Fruit fly (Drosophila melanogaster) S2 (cell line): Measurements from ENCODE around the gene Mtr3.

Experiments
- CG8478 ChIP-seq: fragments of >200 bp; optimal IDR thresholded peaks from 2 replicates; lab custom pipeline; 2018
- CTCF ChIP-seq, 2 experiments: fragments of >200 bp; optimal IDR thresholded peaks; 2 replicates each; lab custom pipeline; 2018

- TF ChIP-seq CG8478 (lab: Kevin White, UChicago) (no peak), CTCF (optimal IDR thresholded peaks at IDR 0.05; lab: Kevin White, UChicago) (no peak)
Observed at dm6 chr3L:19873488-19873887, 40.0 kb downstream of the Mtr3 start.
